Worm (Caenorhabditis elegans) whole organism, L3 larva: ENCODE measurements around the gene dhrr-1.
A peak's percentile ranks its signal among the peaks of the same experiment; 100 is the strongest.
"Not testable (repeated sequence)": the region's sequence is repeated elsewhere in the genome, so short reads cannot be mapped to it uniquely, and the experiment has no call there.

Source experiments
- R02D3.7 ChIP-seq: fragments of 150-350 bp; optimal IDR thresholded peaks from 2 replicates; lab custom pipeline; 2014; ENCODE audit warnings: missing biosample characterization, missing genetic modification characterization
- ZK546.5 ChIP-seq: sonication (generic microtip); optimal IDR thresholded peaks from 2 replicates; lab custom pipeline; 2017; ENCODE audit warnings: missing biosample characterization, missing genetic modification characterization
- ama-1 ChIP-seq: fragments of 150-350 bp; optimal IDR thresholded peaks from 2 replicates; lab custom pipeline; 2018
- ceh-16 ChIP-seq: sonication (generic microtip); optimal IDR thresholded peaks from 2 replicates; lab custom pipeline; 2017; ENCODE audit warnings: missing biosample characterization, missing genetic modification characterization
- ceh-82 ChIP-seq: fragments of 150-350 bp; optimal IDR thresholded peaks from 2 replicates; lab custom pipeline; 2014; ENCODE audit warnings: missing biosample characterization, missing genetic modification characterization
- ceh-9 ChIP-seq: sonication (generic microtip); optimal IDR thresholded peaks from 2 replicates; lab custom pipeline; 2018; ENCODE audit warnings: missing biosample characterization, missing genetic modification characterization
- daf-12 ChIP-seq: fragments of 150-350 bp; optimal IDR thresholded peaks from 2 replicates; lab custom pipeline; 2014; ENCODE audit warnings: missing biosample characterization, missing genetic modification reagents, missing genetic modification characterization
- elt-2 ChIP-seq: sonication (generic microtip); optimal IDR thresholded peaks from 2 replicates; lab custom pipeline; 2016; ENCODE audit warnings: missing genetic modification reagents, mild to moderate bottlenecking, missing genetic modification characterization, missing compliant biosample characterization
- elt-3 ChIP-seq, 3 experiments: fragments of 150-350 bp in 1 of 3; sonication (generic microtip) in 2 of 3; optimal IDR thresholded peaks; 2 replicates in 2 of 3; 4 replicates in 1 of 3; lab custom pipeline; 2014 to 2017; ENCODE audit warnings: missing biosample characterization in 3 of 3, missing genetic modification characterization in 3 of 3
- fkh-2 ChIP-seq: fragments of 150-350 bp; optimal IDR thresholded peaks from 2 replicates; lab custom pipeline; 2014; ENCODE audit warnings: missing biosample characterization, missing genetic modification reagents, missing genetic modification characterization
- fos-1 ChIP-seq: fragments of 150-350 bp; optimal IDR thresholded peaks from 2 replicates; lab custom pipeline; 2014; ENCODE audit warnings: missing biosample characterization, missing genetic modification characterization
- lin-39 ChIP-seq: fragments of 150-350 bp; optimal IDR thresholded peaks from 2 replicates; lab custom pipeline; 2018; ENCODE audit warnings: missing biosample characterization, missing genetic modification reagents, missing genetic modification characterization
- lsy-12 ChIP-seq: sonication (generic microtip); optimal IDR thresholded peaks from 2 replicates; lab custom pipeline; 2016; ENCODE audit warnings: mild to moderate bottlenecking, missing genetic modification characterization, missing compliant biosample characterization
- mdl-1 ChIP-seq: fragments of 150-350 bp; optimal IDR thresholded peaks from 2 replicates; lab custom pipeline; 2014; ENCODE audit warnings: missing biosample characterization, missing genetic modification characterization
- mml-1 ChIP-seq: fragments of 150-350 bp; sonication (generic microtip); optimal IDR thresholded peaks from 3 replicates; lab custom pipeline; 2014; ENCODE audit warnings: missing biosample characterization, missing genetic modification characterization
- nfya-1 ChIP-seq: sonication (generic microtip); optimal IDR thresholded peaks from 2 replicates; lab custom pipeline; 2017; ENCODE audit warnings: missing genetic modification characterization, mild to moderate bottlenecking, missing compliant biosample characterization, antibody characterized with exemption, moderate library complexity; ENCODE audit not compliant: insufficient read depth
- nhr-12 ChIP-seq: fragments of 150-350 bp; optimal IDR thresholded peaks from 2 replicates; lab custom pipeline; 2014; ENCODE audit warnings: missing biosample characterization, missing genetic modification characterization
- nhr-23 ChIP-seq: fragments of 150-350 bp; optimal IDR thresholded peaks from 2 replicates; lab custom pipeline; 2014; ENCODE audit warnings: missing biosample characterization, missing genetic modification reagents, missing genetic modification characterization
- nhr-237 ChIP-seq: fragments of 150-350 bp; optimal IDR thresholded peaks from 2 replicates; lab custom pipeline; 2014; ENCODE audit warnings: missing biosample characterization, missing genetic modification characterization
- nhr-25 ChIP-seq: sonication (generic microtip); optimal IDR thresholded peaks from 2 replicates; lab custom pipeline; 2017; ENCODE audit warnings: missing biosample characterization, missing genetic modification characterization
- nhr-43 ChIP-seq: sonication (generic microtip); optimal IDR thresholded peaks from 2 replicates; lab custom pipeline; 2016; ENCODE audit warnings: mild to moderate bottlenecking, missing genetic modification characterization, missing compliant biosample characterization; ENCODE audit not compliant: poor library complexity, severe bottlenecking
- nhr-67 ChIP-seq: fragments of 150-350 bp; optimal IDR thresholded peaks from 2 replicates; lab custom pipeline; 2014; ENCODE audit warnings: missing biosample characterization, missing genetic modification characterization
- nhr-77 ChIP-seq: fragments of 150-350 bp; optimal IDR thresholded peaks from 2 replicates; lab custom pipeline; 2014; ENCODE audit warnings: missing biosample characterization, missing genetic modification characterization
- pha-4 ChIP-seq: fragments of 150-350 bp; optimal IDR thresholded peaks from 2 replicates; lab custom pipeline; 2014; ENCODE audit warnings: missing biosample characterization, missing genetic modification reagents, missing genetic modification characterization
- pqm-1 ChIP-seq: fragments of 150-350 bp; optimal IDR thresholded peaks from 2 replicates; lab custom pipeline; 2017; ENCODE audit warnings: missing biosample characterization, missing genetic modification characterization, inconsistent platforms
- skn-1 ChIP-seq: fragments of 150-350 bp; optimal IDR thresholded peaks from 2 replicates; lab custom pipeline; 2014; ENCODE audit warnings: missing biosample characterization, missing genetic modification characterization
- tbx-2 ChIP-seq: sonication (generic microtip); optimal IDR thresholded peaks from 2 replicates; lab custom pipeline; 2016; ENCODE audit warnings: mild to moderate bottlenecking, missing genetic modification characterization, missing compliant biosample characterization
- unc-62 ChIP-seq: fragments of 150-350 bp; sonication (generic microtip); optimal IDR thresholded peaks from 4 replicates; lab custom pipeline; 2014; ENCODE audit warnings: missing biosample characterization, missing genetic modification reagents, missing genetic modification characterization
- zag-1 ChIP-seq: fragments of 150-350 bp; optimal IDR thresholded peaks from 2 replicates; lab custom pipeline; 2014; ENCODE audit warnings: missing biosample characterization, missing genetic modification characterization
- ztf-11 ChIP-seq: fragments of 150-350 bp; optimal IDR thresholded peaks from 2 replicates; lab custom pipeline; 2014; ENCODE audit warnings: missing biosample characterization, missing genetic modification characterization

dhrr-1 gene

ce11 chrIII:8985461-8985860 is 41.0 kb downstream of the dhrr-1 start:
- TF ChIP-seq lsy-12 (tag; lab: Kevin White, UChicago) (no peak), ZK546.5 (tag; lab: Kevin White, UChicago) (no peak), ztf-11 (tag; lab: Kevin White, UChicago) (no peak), elt-3 (tag; optimal IDR thresholded peaks at IDR 0.05; lab: Kevin White, UChicago) (no peak), unc-62 (GFP tag; lab: Kevin White, UChicago) (no peak), daf-12 (tag; lab: Kevin White, UChicago) (no peak), nhr-77 (tag; lab: Kevin White, UChicago) (no peak), pqm-1 (tag; lab: Kevin White, UChicago) (no peak), nhr-12 (tag; lab: Kevin White, UChicago) (no peak), mml-1 (tag; lab: Kevin White, UChicago) (no peak), nhr-67 (tag; lab: Kevin White, UChicago) (no peak), nhr-25 (no peak)
- TF ChIP-seq, all 47 proteins: peak for 0

ce11 chrIII:8985965-8986364 is 41.5 kb downstream of the dhrr-1 start:
- TF ChIP-seq elt-2 (tag; lab: Kevin White, UChicago) (peak; percentile 62), pqm-1 (tag; lab: Kevin White, UChicago) (peak; percentile 21), ztf-11 (tag; lab: Kevin White, UChicago) (no peak)

ce11 chrIII:8986872-8987271 is 42.4 kb downstream of the dhrr-1 start:
- peak; percentile 3 for TF ChIP-seq unc-62 (GFP tag; lab: Kevin White, UChicago)
- peak; percentile 48 for TF ChIP-seq R02D3.7 (tag; lab: Kevin White, UChicago)
- TF ChIP-seq nhr-25, result peak; percentile 2
- TF ChIP-seq nhr-67 (tag; lab: Kevin White, UChicago), result no peak
- TF ChIP-seq daf-12 (tag; lab: Kevin White, UChicago), result no peak
- peak; percentile 63 for TF ChIP-seq nhr-43
- TF ChIP-seq ceh-16, result no peak
- peak; percentile 4 for TF ChIP-seq elt-2 (tag; lab: Kevin White, UChicago)
- peak; percentile 77 to 99 (median 96) for TF ChIP-seq elt-3 (tag; optimal IDR thresholded peaks at IDR 0.05; lab: Kevin White, UChicago)
- no peak for TF ChIP-seq nfya-1 (tag; lab: Kevin White, UChicago)
- peak; percentile 73 for TF ChIP-seq nhr-23 (tag; lab: Kevin White, UChicago)
- TF ChIP-seq, all 47 proteins: peak for 7

ce11 chrIII:8988061-8988460 is 43.6 kb downstream of the dhrr-1 start:
- no peak for TF ChIP-seq fkh-2 (tag; lab: Kevin White, UChicago)
- no peak for TF ChIP-seq lsy-12 (tag; lab: Kevin White, UChicago)
- no peak for TF ChIP-seq zag-1 (tag; lab: Kevin White, UChicago)
- no peak for TF ChIP-seq pha-4 (tag; lab: Kevin White, UChicago)
- no peak for TF ChIP-seq tbx-2 (tag; lab: Kevin White, UChicago)
- TF ChIP-seq ceh-82 (tag; lab: Kevin White, UChicago), result no peak
- TF ChIP-seq ceh-9 (tag; lab: Kevin White, UChicago), result no peak
- no peak for TF ChIP-seq ZK546.5 (tag; lab: Kevin White, UChicago)
- no peak for TF ChIP-seq pqm-1 (tag; lab: Kevin White, UChicago)
- no peak for TF ChIP-seq elt-2 (tag; lab: Kevin White, UChicago)
- no peak for TF ChIP-seq skn-1
- TF ChIP-seq ama-1 (lab: Kevin White, UChicago), result no peak
- TF ChIP-seq, all 47 proteins: peak for 0

- TF ChIP-seq fos-1 (tag; lab: Kevin White, UChicago) (no peak), daf-12 (tag; lab: Kevin White, UChicago) (no peak), elt-3 (tag; optimal IDR thresholded peaks at IDR 0.05; lab: Kevin White, UChicago) (no peak), lin-39 (tag; lab: Kevin White, UChicago) (peak; percentile 15)
- TF ChIP-seq, all 47 proteins: peak for 1
These were observed 44.1 kb downstream of the dhrr-1 start for ce11 chrIII:8988544-8988943.

ce11 chrIII:8989752-8990151 is 45.3 kb downstream of the dhrr-1 start, which contains the start of gene R08D7.7:
TSS of gene R08D7.7 (plus strand) at chrIII:8990052.
- TF ChIP-seq daf-12, mdl-1, nhr-237 (tag; lab: Kevin White, UChicago): not testable (repeated sequence)
